Worm (Caenorhabditis elegans): ENCODE results near the gene T04A8.7.
"Not testable (repeated sequence)": the region's sequence is repeated elsewhere in the genome, so short reads cannot be mapped to it uniquely, and the experiment has no call there.

T04A8.7 gene

ce11 chrIII:4735443-4735842 is 40.3 kb downstream of the T04A8.7 start, which contains the start of gene F17C8.7:
TSS of gene F17C8.7 (plus strand) at chrIII:4735743.
- no peak for TF ChIP-seq dmd-9 (GFP tag; IDR thresholded peaks at IDR 0.05)
- TF ChIP-seq saeg-2 (GFP tag; IDR thresholded peaks at IDR 0.05): no peak
- no peak for TF ChIP-seq ztf-11 (tag; optimal IDR thresholded peaks at IDR 0.05)
- TF ChIP-seq F26F4.8 (GFP tag; conservative IDR thresholded peaks at IDR 0.05): no peak
- TF ChIP-seq zfp-2 (tag; optimal IDR thresholded peaks at IDR 0.05): no peak
- no peak for TF ChIP-seq spr-3 (GFP tag; optimal IDR thresholded peaks at IDR 0.05)

- no peak for TF ChIP-seq pqm-1 (tag; optimal IDR thresholded peaks at IDR 0.05)
- TF ChIP-seq D1046.2 (GFP tag; IDR thresholded peaks at IDR 0.05): no peak
- no peak for TF ChIP-seq ama-1 (optimal IDR thresholded peaks at IDR 0.05)
- TF ChIP-seq zip-2 (tag; optimal IDR thresholded peaks at IDR 0.05): no peak
- no peak for TF ChIP-seq dmd-9 (GFP tag; IDR thresholded peaks at IDR 0.05)
- TF ChIP-seq F37D6.2 (tag; optimal IDR thresholded peaks at IDR 0.05): no peak
These were observed 44.8 kb downstream of the T04A8.7 start, which contains the start of gene ras-2 for ce11 chrIII:4739975-4740374. TSS of gene ras-2 (minus strand) at chrIII:4740075.

- no peak for TF ChIP-seq madf-9 (GFP tag; conservative IDR thresholded peaks at IDR 0.05)
- peak; percentile 29 for TF ChIP-seq nhr-11 (tag; optimal IDR thresholded peaks at IDR 0.05)
- no peak for TF ChIP-seq mep-1 (tag; optimal IDR thresholded peaks at IDR 0.05)
- TF ChIP-seq hlh-30 (tag; optimal IDR thresholded peaks at IDR 0.05; ENCODE audit: insufficient read depth): peak; percentile 2
- no peak for TF ChIP-seq unc-130 (GFP tag; optimal IDR thresholded peaks at IDR 0.05)
- no peak for TF ChIP-seq dmd-9 (GFP tag; IDR thresholded peaks at IDR 0.05)
- no peak for TF ChIP-seq lin-15B (tag; optimal IDR thresholded peaks at IDR 0.05)
- TF ChIP-seq F37D6.2 (tag; optimal IDR thresholded peaks at IDR 0.05): no peak
- peak; percentile 33 for TF ChIP-seq nhr-28 (tag; optimal IDR thresholded peaks at IDR 0.05)
- peak; percentile 25 for TF ChIP-seq pqm-1 (tag; optimal IDR thresholded peaks at IDR 0.05)
- no peak for TF ChIP-seq ceh-32 (tag; optimal IDR thresholded peaks at IDR 0.05; ENCODE audit: poor library complexity)
- TF ChIP-seq unc-62 (GFP tag; optimal IDR thresholded peaks at IDR 0.05 in 1 of 2): peak in 1 of 2 experiments; percentile 7
- TF ChIP-seq unc-62 (tag; optimal IDR thresholded peaks at IDR 0.05): no peak
- no peak for TF ChIP-seq dpl-1 (GFP tag; optimal IDR thresholded peaks at IDR 0.05)
- TF ChIP-seq mxl-3 (GFP tag; optimal IDR thresholded peaks at IDR 0.05): peak; percentile 26
- TF ChIP-seq hlh-11 (tag; optimal IDR thresholded peaks at IDR 0.05): peak; percentile 68
- TF ChIP-seq ZK337.2 (GFP tag; IDR thresholded peaks at IDR 0.05): no peak
These were observed 45.7 kb downstream of the T04A8.7 start for ce11 chrIII:4740820-4741219.

- not testable (repeated sequence) for TF ChIP-seq lin-29 (GFP tag; IDR thresholded peaks at IDR 0.05); ces-1 (GFP tag; optimal IDR thresholded peaks at IDR 0.05); aly-2 (tag; optimal IDR thresholded peaks at IDR 0.05)
These were observed 47.5 kb downstream of the T04A8.7 start, which contains the start of gene twk-6 for ce11 chrIII:4742620-4743019. TSS of gene twk-6 (plus strand) at chrIII:4742920.

DNA sequence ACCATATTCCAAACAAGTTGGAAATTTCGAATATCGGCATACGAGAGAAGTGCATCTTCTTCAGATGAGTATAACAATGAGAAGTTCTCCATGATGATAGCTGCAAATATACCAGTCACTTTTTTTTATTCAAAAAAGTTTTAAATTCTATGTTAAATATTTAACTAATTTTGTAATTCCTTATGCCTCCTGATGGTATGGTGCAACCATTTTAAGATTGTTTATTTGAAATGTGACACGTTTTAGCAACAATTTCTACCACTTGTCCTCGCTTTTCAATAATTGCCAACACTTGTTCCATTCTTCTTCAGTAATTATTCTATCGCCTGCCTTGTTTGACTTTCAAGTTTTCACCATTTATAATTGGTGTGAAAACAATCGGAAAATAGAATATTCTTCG is 50.8 kb downstream of the T04A8.7 start, which contains the start of gene F17C8.6:
Gene F17C8.6, minus strand, starts transcription at position 101 of the 400 bp plus-strand sequence.
- TF ChIP-seq Y48G9A.11 (GFP tag; IDR thresholded peaks at IDR 0.05) (no peak), egl-27 (tag; optimal IDR thresholded peaks at IDR 0.05) (no peak), lin-29 (GFP tag; IDR thresholded peaks at IDR 0.05) (no peak), nhr-77 (tag; optimal IDR thresholded peaks at IDR 0.05) (no peak), snpc-1.2 (GFP tag; IDR thresholded peaks at IDR 0.05) (no peak), zfp-3 (GFP tag; conservative IDR thresholded peaks at IDR 0.05) (no peak), D1046.2 (GFP tag; IDR thresholded peaks at IDR 0.05) (no peak), ceh-32 (tag; optimal IDR thresholded peaks at IDR 0.05; ENCODE audit: poor library complexity) (no peak), ctbp-1 (GFP tag; IDR thresholded peaks at IDR 0.05) (no peak), lin-39 (tag; optimal IDR thresholded peaks at IDR 0.05) (no peak), ztf-7 (tag; optimal IDR thresholded peaks at IDR 0.05) (no peak), saeg-2 (GFP tag; IDR thresholded peaks at IDR 0.05) (no peak), daf-12 (tag; optimal IDR thresholded peaks at IDR 0.05) (no peak)

All from whole organism, L4 larva.